Worm (Caenorhabditis elegans) whole organism, young adult: Measurements from ENCODE around the gene C03G6.21.

ENCODE experiments used
- F23B12.7 ChIP-seq: sonication (generic microtip); optimal IDR thresholded peaks from 2 replicates; lab custom pipeline; 2017; ENCODE audit warnings: missing genetic modification characterization, mild to moderate bottlenecking, missing compliant biosample characterization, antibody characterized with exemption, moderate library complexity; ENCODE audit not compliant: insufficient read depth
- F33H1.4 ChIP-seq: fragments of 200-800 bp; sonication (Bioruptor generic); IDR thresholded peaks from 2 replicates; pipeline ENCODE4 v1.3.6; 2022; ENCODE audit warnings: missing genetic modification reagents, missing genetic modification characterization, missing compliant biosample characterization
- F52B5.7 ChIP-seq: sonication (generic microtip); optimal IDR thresholded peaks from 2 replicates; lab custom pipeline; 2016; ENCODE audit warnings: mild to moderate bottlenecking, missing genetic modification characterization, missing compliant biosample characterization
- F55B11.4 ChIP-seq: sonication (generic microtip); optimal IDR thresholded peaks from 2 replicates; lab custom pipeline; 2016; ENCODE audit warnings: missing compliant biosample characterization, missing genetic modification characterization, borderline replicate concordance; ENCODE audit not compliant: insufficient read depth
- F57A8.1 ChIP-seq: fragments of 200-800 bp; sonication (Bioruptor generic); optimal IDR thresholded peaks from 2 replicates; lab custom pipeline; 2018; ENCODE audit warnings: mild to moderate bottlenecking, missing genetic modification characterization, moderate library complexity, missing compliant biosample characterization
- F57C9.4 ChIP-seq: sonication (generic microtip); optimal IDR thresholded peaks from 2 replicates; lab custom pipeline; 2017; ENCODE audit warnings: mild to moderate bottlenecking, missing genetic modification characterization, missing compliant biosample characterization
- T07F8.4 ChIP-seq: sonication (generic microtip); optimal IDR thresholded peaks from 2 replicates; lab custom pipeline; 2016; ENCODE audit warnings: mild to moderate bottlenecking, missing genetic modification characterization, moderate library complexity, missing compliant biosample characterization
- atf-7 ChIP-seq: sonication (generic microtip); optimal IDR thresholded peaks from 2 replicates; lab custom pipeline; 2017; ENCODE audit warnings: mild to moderate bottlenecking, missing genetic modification characterization, missing compliant biosample characterization
- bed-1 ChIP-seq: fragments of 200-800 bp; sonication (Bioruptor generic); IDR thresholded peaks from 2 replicates; pipeline ENCODE4 v1.3.6; 2022; ENCODE audit warnings: missing genetic modification reagents, missing genetic modification characterization, missing compliant biosample characterization
- ceh-40 ChIP-seq: fragments of 200-800 bp; sonication (Bioruptor generic); IDR thresholded peaks from 2 replicates; pipeline ENCODE4 v1.3.6; 2022; ENCODE audit warnings: missing genetic modification characterization, missing compliant biosample characterization
- dpl-1 ChIP-seq: fragments of 150-350 bp; optimal IDR thresholded peaks from 2 replicates; lab custom pipeline; 2014; ENCODE audit warnings: missing biosample characterization, missing genetic modification reagents, missing genetic modification characterization
- hlh-26 ChIP-seq: fragments of 200-800 bp; sonication (Bioruptor generic); conservative IDR thresholded peaks from 2 replicates; pipeline ENCODE4 v1.3.6; 2022; ENCODE audit warnings: missing genetic modification reagents, missing genetic modification characterization, missing compliant biosample characterization
- hmg-20 ChIP-seq: fragments of 200-800 bp; sonication (Bioruptor generic); IDR thresholded peaks from 2 replicates; pipeline ENCODE4 v1.3.6; 2022; ENCODE audit warnings: missing genetic modification reagents, missing genetic modification characterization, missing compliant biosample characterization
- hsf-1 ChIP-seq: fragments of 200-800 bp; sonication (Bioruptor generic); IDR thresholded peaks from 2 replicates; pipeline ENCODE4 v1.3.6; 2022; ENCODE audit warnings: missing genetic modification reagents, missing genetic modification characterization, missing compliant biosample characterization
- let-526 ChIP-seq: fragments of 200-800 bp; sonication (Bioruptor generic); IDR thresholded peaks from 2 replicates; pipeline ENCODE4 v1.3.6; 2022; ENCODE audit warnings: missing genetic modification reagents, missing genetic modification characterization, missing compliant biosample characterization
- lin-40 ChIP-seq: sonication (generic microtip); optimal IDR thresholded peaks from 2 replicates; lab custom pipeline; 2016; ENCODE audit warnings: missing genetic modification characterization, mild to moderate bottlenecking, missing compliant biosample characterization, missing genotype, missing genetic modification reagents
- lir-1 ChIP-seq: fragments of 200-800 bp; sonication (Bioruptor generic); conservative IDR thresholded peaks from 2 replicates; pipeline ENCODE4 v1.3.6; 2022; ENCODE audit warnings: missing genetic modification reagents, missing genetic modification characterization, missing compliant biosample characterization
- lsl-1 ChIP-seq: fragments of 200-800 bp; sonication (Bioruptor generic); optimal IDR thresholded peaks from 2 replicates; lab custom pipeline; 2018; ENCODE audit warnings: mild to moderate bottlenecking, missing genetic modification characterization, moderate library complexity, missing compliant biosample characterization
- madf-8 ChIP-seq: fragments of 200-800 bp; sonication (Bioruptor generic); conservative IDR thresholded peaks from 2 replicates; pipeline ENCODE4 v1.3.6; 2022; ENCODE audit warnings: missing genetic modification reagents, missing genetic modification characterization, missing compliant biosample characterization
- mcd-1 ChIP-seq: fragments of 200-800 bp; sonication (Bioruptor generic); IDR thresholded peaks from 2 replicates; pipeline ENCODE4 v1.3.6; 2022; ENCODE audit warnings: missing genetic modification reagents, missing genetic modification characterization, missing compliant biosample characterization
- mxl-1 ChIP-seq: sonication (generic microtip); optimal IDR thresholded peaks from 2 replicates; lab custom pipeline; 2016; ENCODE audit warnings: missing genetic modification characterization, missing compliant biosample characterization
- nfya-2 ChIP-seq: fragments of 200-800 bp; sonication (Bioruptor generic); IDR thresholded peaks from 2 replicates; pipeline ENCODE4 v1.3.6; 2022; ENCODE audit warnings: missing genetic modification reagents, missing genetic modification characterization, missing compliant biosample characterization
- nhr-27 ChIP-seq: fragments of 200-800 bp; sonication (Bioruptor generic); optimal IDR thresholded peaks from 2 replicates; lab custom pipeline; 2018; ENCODE audit warnings: mild to moderate bottlenecking, missing genetic modification characterization, moderate library complexity, missing compliant biosample characterization
- pbrm-1 ChIP-seq: fragments of 200-800 bp; sonication (Bioruptor generic); IDR thresholded peaks from 2 replicates; pipeline ENCODE4 v1.3.6; 2022; ENCODE audit warnings: missing genetic modification reagents, missing genetic modification characterization, missing compliant biosample characterization
- pha-4 ChIP-seq: fragments of 150-350 bp; sonication (generic microtip); optimal IDR thresholded peaks from 2 replicates; lab custom pipeline; 2014; ENCODE audit warnings: missing biosample characterization, missing genetic modification reagents, missing genetic modification characterization
- rcor-1 ChIP-seq: fragments of 200-800 bp; sonication (Bioruptor generic); IDR thresholded peaks from 2 replicates; pipeline ENCODE4 v1.3.6; 2022; ENCODE audit warnings: missing genetic modification reagents, missing genetic modification characterization, missing compliant biosample characterization
- snpc-3.4 ChIP-seq: sonication (generic microtip); optimal IDR thresholded peaks from 2 replicates; lab custom pipeline; 2017; ENCODE audit warnings: missing genetic modification characterization, mild to moderate bottlenecking, missing compliant biosample characterization, antibody characterized with exemption, moderate library complexity, missing genotype, missing genetic modification reagents
- snpc-4 ChIP-seq, 5 experiments: fragments of 150-350 bp in 1 of 5; sonication (generic microtip) in 4 of 5; optimal IDR thresholded peaks; 2 replicates each; lab custom pipeline; 2014 to 2018; ENCODE audit warnings: missing genetic modification characterization in 5 of 5, missing biosample characterization in 3 of 5, antibody characterized with exemption in 2 of 5, mild to moderate bottlenecking in 2 of 5, missing compliant biosample characterization in 2 of 5, missing genotype in 2 of 5, moderate library complexity in 2 of 5, missing genetic modification reagents in 1 of 5
- tbp1 ChIP-seq: fragments of 200-800 bp; sonication (Bioruptor generic); optimal IDR thresholded peaks from 2 replicates; lab custom pipeline; 2018; ENCODE audit warnings: mild to moderate bottlenecking, missing genetic modification characterization, missing compliant biosample characterization
- unc-130 ChIP-seq: sonication (generic microtip); optimal IDR thresholded peaks from 2 replicates; lab custom pipeline; 2016; ENCODE audit warnings: missing genetic modification reagents, missing genetic modification characterization, missing compliant biosample characterization
- zfh-2 ChIP-seq: fragments of 200-800 bp; sonication (Bioruptor generic); conservative IDR thresholded peaks from 2 replicates; pipeline ENCODE4 v1.3.6; 2022; ENCODE audit warnings: missing genetic modification reagents, missing genetic modification characterization, missing compliant biosample characterization
- zim-3 ChIP-seq: sonication (generic microtip); optimal IDR thresholded peaks from 2 replicates; lab custom pipeline; 2017; ENCODE audit warnings: mild to moderate bottlenecking, missing genetic modification characterization, moderate library complexity, missing compliant biosample characterization
- ztf-25 ChIP-seq: fragments of 200-800 bp; sonication (Bioruptor generic); IDR thresholded peaks from 2 replicates; pipeline ENCODE4 v1.3.6; 2022; ENCODE audit warnings: missing genetic modification reagents, missing genetic modification characterization, missing compliant biosample characterization
- ztf-26 ChIP-seq: sonication (generic microtip); optimal IDR thresholded peaks from 2 replicates; lab custom pipeline; 2017; ENCODE audit warnings: missing genetic modification characterization, missing compliant biosample characterization
- ztf-6 ChIP-seq: fragments of 200-800 bp; sonication (Bioruptor generic); IDR thresholded peaks from 2 replicates; pipeline ENCODE4 v1.3.6; 2022; ENCODE audit warnings: missing genetic modification reagents, missing genetic modification characterization, missing compliant biosample characterization

C03G6.21 gene

ce11 chrV:7400588-7400987 is 44.0 kb upstream of the C03G6.21 start, which contains the start of gene srx-60:
Gene srx-60, plus strand, starts transcription at chrV:7400888.
- TF ChIP-seq ztf-25 (GFP tag; lab: Robert Waterston, UW) (no peak), hsf-1 (GFP tag; lab: Robert Waterston, UW) (no peak), snpc-3.4 (no peak), T07F8.4 (tag; lab: Kevin White, UChicago) (no peak), lsl-1 (GFP tag; lab: Kevin White, UChicago) (no peak), atf-7 (tag; lab: Kevin White, UChicago) (no peak), lir-1 (GFP tag; lab: Robert Waterston, UW) (no peak), lin-40 (tag; lab: Kevin White, UChicago) (no peak)
- TF ChIP-seq, all 124 proteins: peak for 0

- no peak for TF ChIP-seq T07F8.4 (tag; lab: Kevin White, UChicago)
- TF ChIP-seq bed-1 (GFP tag; lab: Robert Waterston, UW) = no peak
- TF ChIP-seq tbp1 = no peak
- TF ChIP-seq F57C9.4 (tag; lab: Kevin White, UChicago) = no peak
- TF ChIP-seq let-526 (GFP tag; lab: Robert Waterston, UW) = no peak
- no peak for TF ChIP-seq F55B11.4 (tag; lab: Kevin White, UChicago)
- no peak for TF ChIP-seq lsl-1 (GFP tag; lab: Kevin White, UChicago)
- TF ChIP-seq pha-4 = no peak
- no peak for TF ChIP-seq ceh-40 (GFP tag; lab: Robert Waterston, UW)
- no peak for TF ChIP-seq F52B5.7 (tag; lab: Kevin White, UChicago)
- TF ChIP-seq F57A8.1 = no peak
- TF ChIP-seq F23B12.7 (tag; lab: Kevin White, UChicago) = no peak
- TF ChIP-seq madf-8 (GFP tag; lab: Robert Waterston, UW) = no peak
- no peak for TF ChIP-seq nfya-2 (GFP tag; lab: Robert Waterston, UW)
- TF ChIP-seq, all 124 proteins: peak for 0
These were observed 43.5 kb upstream of the C03G6.21 start, which contains the start of gene cnc-9 for ce11 chrV:7400095-7400494. Gene cnc-9, minus strand, starts transcription at chrV:7400195.

ce11 chrV:7399202-7399601 is 42.6 kb upstream of the C03G6.21 start, which contains the start of gene gst-41:
Gene gst-41, minus strand, starts transcription at chrV:7399302.
- no peak for TF ChIP-seq snpc-4 (GFP tag; optimal IDR thresholded peaks at IDR 0.05; lab: Kevin White, UChicago)
- TF ChIP-seq snpc-4 (tag; optimal IDR thresholded peaks at IDR 0.05; lab: Kevin White, UChicago) = no peak
- TF ChIP-seq zim-3 = no peak
- no peak for TF ChIP-seq zfh-2 (GFP tag; lab: Robert Waterston, UW)
- TF ChIP-seq dpl-1 (GFP tag; lab: Kevin White, UChicago) = no peak
- no peak for TF ChIP-seq mxl-1 (tag; lab: Kevin White, UChicago)
- TF ChIP-seq pbrm-1 (GFP tag; lab: Robert Waterston, UW) = no peak
- TF ChIP-seq ztf-6 (GFP tag; lab: Robert Waterston, UW) = no peak
- TF ChIP-seq F33H1.4 (GFP tag; lab: Robert Waterston, UW) = no peak
- no peak for TF ChIP-seq hlh-26
- no peak for TF ChIP-seq unc-130 (GFP tag; lab: Kevin White, UChicago)
- TF ChIP-seq nhr-27 (tag; lab: Kevin White, UChicago) = no peak
- TF ChIP-seq ztf-26 (tag; lab: Kevin White, UChicago) = no peak
- no peak for TF ChIP-seq madf-8 (GFP tag; lab: Robert Waterston, UW)
- TF ChIP-seq hmg-20 (GFP tag; lab: Robert Waterston, UW) = no peak
- TF ChIP-seq rcor-1 (GFP tag; lab: Robert Waterston, UW) = no peak
- no peak for TF ChIP-seq mcd-1 (GFP tag; lab: Robert Waterston, UW)
